Worm (Caenorhabditis elegans): Measurements from ENCODE around the gene R13A5.10.

DNA sequence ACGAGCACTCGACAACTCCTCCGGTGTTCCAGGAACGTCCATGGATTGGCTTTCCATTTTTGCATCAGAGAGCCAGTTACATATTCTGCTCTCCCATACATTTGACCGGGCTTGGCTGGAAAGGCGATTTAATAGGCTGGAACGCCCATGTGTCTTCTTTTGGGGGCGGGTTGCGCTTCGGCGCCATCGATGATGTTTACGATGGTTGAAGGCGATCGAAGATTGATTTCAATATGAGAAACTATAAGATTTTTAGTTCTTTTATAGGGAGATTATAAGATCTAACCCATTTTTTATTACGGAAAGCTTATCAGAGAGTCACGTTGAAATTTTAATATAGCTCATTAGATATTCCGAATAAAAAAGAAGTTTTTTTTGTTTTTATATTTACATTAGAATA is 26.4 kb upstream of the R13A5.10 start, which contains the start of gene nsph-4.3:
- TF ChIP-seq alr-1 (tag; optimal IDR thresholded peaks at IDR 0.05) (no peak), ztf-4 (tag; optimal IDR thresholded peaks at IDR 0.05) (no peak), lin-39 (tag; optimal IDR thresholded peaks at IDR 0.05) (no peak), ama-1 (optimal IDR thresholded peaks at IDR 0.05) (no peak), nhr-11 (tag; optimal IDR thresholded peaks at IDR 0.05) (no peak), ztf-11 (tag; optimal IDR thresholded peaks at IDR 0.05) (no peak), unc-39 (tag; optimal IDR thresholded peaks at IDR 0.05) (no peak)
